Fruit fly (Drosophila melanogaster) whole organism, embryonic: ENCODE data around the gene Cdk5alpha.

ENCODE experiments used
- Abd-B ChIP-seq: fragments of 200-800 bp; sonication (Bioruptor generic); optimal IDR thresholded peaks from 2 replicates; lab custom pipeline; 2018; ENCODE audit warnings: missing biosample characterization, mild to moderate bottlenecking, missing genetic modification characterization, moderate library complexity
- BEAF-32 ChIP-seq: fragments of 200-800 bp; sonication (Bioruptor generic); optimal IDR thresholded peaks from 3 replicates; lab custom pipeline; 2017; ENCODE audit warnings: missing biosample characterization, missing genetic modification characterization, mild to moderate bottlenecking, moderate library complexity, missing genetic modification reagents
- Bgb ChIP-seq: fragments of 200-800 bp; sonication (Bioruptor generic); IDR thresholded peaks from 2 replicates; pipeline ENCODE4 v1.3.6; 2022; ENCODE audit warnings: missing biosample characterization, missing genetic modification characterization; ENCODE audit not compliant: partially characterized antibody
- BtbVII ChIP-seq: fragments of 200-800 bp; sonication (Bioruptor generic); optimal IDR thresholded peaks from 3 replicates; lab custom pipeline; 2017; ENCODE audit warnings: missing biosample characterization, mild to moderate bottlenecking, missing genetic modification characterization
- CG13287 ChIP-seq: fragments of 200-800 bp; sonication (Bioruptor generic); IDR thresholded peaks from 2 replicates; pipeline ENCODE4 v1.3.6; 2022; ENCODE audit warnings: missing biosample characterization, missing genetic modification characterization; ENCODE audit not compliant: partially characterized antibody
- CG13424 ChIP-seq: fragments of 200-800 bp; sonication (Bioruptor generic); optimal IDR thresholded peaks from 2 replicates; lab custom pipeline; 2019; ENCODE audit warnings: missing biosample characterization, mild to moderate bottlenecking, missing genetic modification characterization, moderate library complexity
- CG13775 ChIP-seq: fragments of 200-800 bp; sonication (Bioruptor generic); optimal IDR thresholded peaks from 3 replicates; lab custom pipeline; 2017; ENCODE audit warnings: missing biosample characterization, mild to moderate bottlenecking, missing genetic modification characterization
- CG1529 ChIP-seq: fragments of 200-800 bp; sonication (Bioruptor generic); optimal IDR thresholded peaks from 3 replicates; lab custom pipeline; 2018; ENCODE audit warnings: missing biosample characterization, missing genetic modification characterization
- CG15514 ChIP-seq: fragments of 200-800 bp; sonication (Bioruptor generic); optimal IDR thresholded peaks from 3 replicates; lab custom pipeline; 2017; ENCODE audit warnings: missing biosample characterization, missing genetic modification characterization, mild to moderate bottlenecking, moderate library complexity, missing genetic modification reagents
- CG1792 ChIP-seq: fragments of 200-800 bp; sonication (Bioruptor generic); optimal IDR thresholded peaks from 2 replicates; lab custom pipeline; 2016; ENCODE audit warnings: missing biosample characterization, missing genetic modification characterization
- CG18619 ChIP-seq: fragments of 200-800 bp; sonication (Bioruptor generic); optimal IDR thresholded peaks from 3 replicates; lab custom pipeline; 2017; ENCODE audit warnings: missing biosample characterization, mild to moderate bottlenecking, missing genetic modification characterization
- CG2712 ChIP-seq: fragments of 200-800 bp; optimal IDR thresholded peaks from 3 replicates; lab custom pipeline; 2019; ENCODE audit warnings: missing biosample characterization, mild to moderate bottlenecking, missing genetic modification characterization, moderate library complexity
- CG30020 ChIP-seq: fragments of 200-800 bp; optimal IDR thresholded peaks from 2 replicates; lab custom pipeline; 2019; ENCODE audit warnings: missing biosample characterization, mild to moderate bottlenecking, missing genetic modification characterization, moderate library complexity
- CG34376 ChIP-seq: fragments of 200-800 bp; sonication (Bioruptor generic); optimal IDR thresholded peaks from 2 replicates; lab custom pipeline; 2018; ENCODE audit warnings: missing biosample characterization, mild to moderate bottlenecking, missing genetic modification characterization
- CG4854 ChIP-seq: fragments of 200-800 bp; sonication (Bioruptor generic); optimal IDR thresholded peaks from 2 replicates; lab custom pipeline; 2016; ENCODE audit warnings: missing biosample characterization, missing genetic modification characterization, inconsistent platforms
- Dip2 ChIP-seq: fragments of 200-800 bp; sonication (Bioruptor generic); IDR thresholded peaks from 2 replicates; pipeline ENCODE4 v1.3.6; 2022; ENCODE audit warnings: missing biosample characterization, missing genetic modification characterization
- Dll ChIP-seq: fragments of 200-800 bp; sonication (Bioruptor generic); IDR thresholded peaks from 4 replicates; pipeline ENCODE4 v1.3.6; 2022; ENCODE audit warnings: missing biosample characterization, missing genetic modification characterization; ENCODE audit not compliant: partially characterized antibody
- Elba2 ChIP-seq: fragments of 200-800 bp; sonication (Bioruptor generic); optimal IDR thresholded peaks from 3 replicates; lab custom pipeline; 2016; ENCODE audit warnings: missing biosample characterization, missing genetic modification characterization
- Hmx ChIP-seq: fragments of 200-800 bp; sonication (Bioruptor generic); optimal IDR thresholded peaks from 2 replicates; lab custom pipeline; 2016; ENCODE audit warnings: missing biosample characterization, missing genetic modification characterization
- MBD-R2 ChIP-seq: fragments of 200-800 bp; sonication (Bioruptor generic); IDR thresholded peaks from 2 replicates; pipeline ENCODE4 v1.3.6; 2022; ENCODE audit warnings: missing biosample characterization, missing genetic modification characterization
- MESR4 ChIP-seq: fragments of 200-800 bp; sonication (Bioruptor generic); optimal IDR thresholded peaks from 2 replicates; lab custom pipeline; 2018; ENCODE audit warnings: missing biosample characterization, mild to moderate bottlenecking, missing genetic modification characterization, moderate library complexity
- Myb ChIP-seq: fragments of 200-800 bp; sonication (Bioruptor generic); optimal IDR thresholded peaks from 2 replicates; lab custom pipeline; 2016; ENCODE audit warnings: missing biosample characterization, missing genetic modification characterization
- Opbp ChIP-seq: fragments of 200-800 bp; sonication (Bioruptor generic); IDR thresholded peaks from 3 replicates; pipeline ENCODE4 v1.3.6; 2022; ENCODE audit warnings: missing biosample characterization, missing genetic modification characterization; ENCODE audit not compliant: partially characterized antibody
- Ravus ChIP-seq: fragments of 200-800 bp; sonication (Bioruptor generic); IDR thresholded peaks from 2 replicates; pipeline ENCODE4 v1.3.6; 2022; ENCODE audit warnings: missing biosample characterization, missing genetic modification characterization
- Scr ChIP-seq: fragments of 200-800 bp; sonication (Bioruptor generic); IDR thresholded peaks from 2 replicates; pipeline ENCODE4 v1.3.6; 2022; ENCODE audit warnings: missing biosample characterization, missing genetic modification characterization; ENCODE audit not compliant: partially characterized antibody
- Sin3A ChIP-seq: fragments of >200 bp; optimal IDR thresholded peaks from 2 replicates; lab custom pipeline; 2018
- Sox102F ChIP-seq: fragments of 200-800 bp; sonication (Bioruptor generic); optimal IDR thresholded peaks from 2 replicates; lab custom pipeline; 2018; ENCODE audit warnings: missing biosample characterization, mild to moderate bottlenecking, missing genetic modification characterization, moderate library complexity
- Sry-δ ChIP-seq: fragments of 200-800 bp; sonication (Bioruptor generic); optimal IDR thresholded peaks from 2 replicates; lab custom pipeline; 2016; ENCODE audit warnings: missing biosample characterization, missing genetic modification characterization
- Xbp1 ChIP-seq: fragments of 200-800 bp; sonication (Bioruptor generic); optimal IDR thresholded peaks from 3 replicates; lab custom pipeline; 2016; ENCODE audit warnings: missing biosample characterization, mild to moderate bottlenecking, missing genetic modification characterization
- ab ChIP-seq: fragments of 200-800 bp; sonication (Bioruptor generic); optimal IDR thresholded peaks from 2 replicates; lab custom pipeline; 2016; ENCODE audit warnings: missing biosample characterization, missing genetic modification characterization
- abd-A ChIP-seq: fragments of 200-800 bp; sonication (Bioruptor generic); optimal IDR thresholded peaks from 3 replicates; lab custom pipeline; 2019; ENCODE audit warnings: missing biosample characterization, mild to moderate bottlenecking, missing genetic modification characterization, moderate library complexity
- amos ChIP-seq: fragments of 200-800 bp; sonication (Bioruptor generic); IDR thresholded peaks from 2 replicates; pipeline ENCODE4 v1.3.6; 2022; ENCODE audit warnings: missing biosample characterization, missing genetic modification characterization; ENCODE audit not compliant: partially characterized antibody
- ara ChIP-seq: fragments of 200-800 bp; sonication (Bioruptor generic); IDR thresholded peaks from 2 replicates; pipeline ENCODE4 v1.3.6; 2022; ENCODE audit warnings: missing biosample characterization, missing genetic modification characterization
- bbx ChIP-seq: fragments of 200-800 bp; sonication (Bioruptor generic); IDR thresholded peaks from 2 replicates; pipeline ENCODE4 v1.3.6; 2022; ENCODE audit warnings: missing biosample characterization, missing genetic modification characterization; ENCODE audit not compliant: partially characterized antibody
- btn ChIP-seq: fragments of 200-800 bp; sonication (Bioruptor generic); optimal IDR thresholded peaks from 2 replicates; lab custom pipeline; 2016; ENCODE audit warnings: missing biosample characterization, missing genetic modification characterization
- danr ChIP-seq: fragments of 200-800 bp; sonication (Bioruptor generic); IDR thresholded peaks from 2 replicates; pipeline ENCODE4 v1.3.6; 2022; ENCODE audit warnings: missing biosample characterization, missing genetic modification characterization
- eve ChIP-seq, 2 experiments: fragments of >200 bp; optimal IDR thresholded peaks; 2 replicates each; lab custom pipeline; 2017; ENCODE audit warnings: missing biosample characterization in 2 of 2, missing genetic modification characterization in 2 of 2
- eyg ChIP-seq: fragments of 200-800 bp; sonication (Bioruptor generic); optimal IDR thresholded peaks from 3 replicates; lab custom pipeline; 2016; ENCODE audit warnings: missing biosample characterization, missing genetic modification characterization
- fd3F ChIP-seq: fragments of 200-800 bp; sonication (Bioruptor generic); optimal IDR thresholded peaks from 2 replicates; lab custom pipeline; 2018; ENCODE audit warnings: missing biosample characterization, mild to moderate bottlenecking, missing genetic modification characterization, moderate library complexity
- lbe ChIP-seq: fragments of 200-800 bp; sonication (Bioruptor generic); optimal IDR thresholded peaks from 2 replicates; lab custom pipeline; 2016; ENCODE audit warnings: missing biosample characterization, mild to moderate bottlenecking, missing genetic modification characterization
- odd ChIP-seq: fragments of 200-800 bp; sonication (Bioruptor generic); optimal IDR thresholded peaks from 2 replicates; lab custom pipeline; 2017; ENCODE audit warnings: missing biosample characterization, mild to moderate bottlenecking, missing genetic modification characterization
- pfk ChIP-seq: fragments of 200-800 bp; sonication (Bioruptor generic); optimal IDR thresholded peaks from 2 replicates; lab custom pipeline; 2018; ENCODE audit warnings: missing biosample characterization, mild to moderate bottlenecking, missing genetic modification characterization, moderate library complexity
- pzg ChIP-seq: fragments of 200-800 bp; sonication (Bioruptor generic); optimal IDR thresholded peaks from 3 replicates; lab custom pipeline; 2018; ENCODE audit warnings: missing biosample characterization, mild to moderate bottlenecking, missing genetic modification characterization, moderate library complexity
- row ChIP-seq: fragments of 200-800 bp; sonication (Bioruptor generic); IDR thresholded peaks from 3 replicates; pipeline ENCODE4 v1.3.6; 2022; ENCODE audit warnings: missing biosample characterization, missing genetic modification characterization
- slp2 ChIP-seq: fragments of 200-800 bp; sonication (Bioruptor generic); optimal IDR thresholded peaks from 2 replicates; lab custom pipeline; 2016; ENCODE audit warnings: missing biosample characterization, missing genetic modification characterization
- stwl ChIP-seq: fragments of 200-800 bp; sonication (Bioruptor generic); optimal IDR thresholded peaks from 3 replicates; lab custom pipeline; 2018; ENCODE audit warnings: missing biosample characterization, mild to moderate bottlenecking, missing genetic modification characterization, moderate library complexity
- toy ChIP-seq: fragments of 200-800 bp; sonication (Bioruptor generic); IDR thresholded peaks from 2 replicates; pipeline ENCODE4 v1.3.6; 2022; ENCODE audit warnings: missing biosample characterization, missing genetic modification characterization
- trem ChIP-seq: fragments of 200-800 bp; optimal IDR thresholded peaks from 3 replicates; lab custom pipeline; 2019; ENCODE audit warnings: missing biosample characterization, mild to moderate bottlenecking, missing genetic modification characterization, moderate library complexity
- unc-4 ChIP-seq: fragments of 200-800 bp; sonication (Bioruptor generic); IDR thresholded peaks from 2 replicates; pipeline ENCODE4 v1.3.6; 2022; ENCODE audit warnings: missing biosample characterization, missing genetic modification characterization; ENCODE audit not compliant: partially characterized antibody
- vnd ChIP-seq: fragments of 200-800 bp; sonication (Bioruptor generic); IDR thresholded peaks from 3 replicates; pipeline ENCODE4 v1.3.6; 2022; ENCODE audit warnings: missing biosample characterization, missing genetic modification characterization; ENCODE audit not compliant: partially characterized antibody

Gene Cdk5alpha

dm6 chr2L:10265129-10265528 is 45.6 kb downstream of the Cdk5alpha start, which contains the start of gene Mob3 (continued):
- peak; percentile 63 for TF ChIP-seq BEAF-32 (GFP tag; lab: Kevin White, UChicago)
- no peak for TF ChIP-seq slp2
- TF ChIP-seq CG15514 (GFP tag; lab: Kevin White, UChicago): no peak
- peak; percentile 65 for TF ChIP-seq CG13287 (GFP tag; lab: Robert Waterston, UW)
- TF ChIP-seq CG13775: no peak
- TF ChIP-seq CG34376 (GFP tag; lab: Kevin White, UChicago): peak; percentile 0
- TF ChIP-seq unc-4 (GFP tag; lab: Robert Waterston, UW): peak; percentile 35; the same call in 1 of the 2 replicates
- peak; percentile 51 for TF ChIP-seq lbe
- TF ChIP-seq eve (GFP tag; optimal IDR thresholded peaks at IDR 0.05; lab: Kevin White, UChicago): peak in 1 of 2 experiments; percentile 56
- TF ChIP-seq CG1792 (GFP tag; lab: Kevin White, UChicago): no peak
- no peak for TF ChIP-seq CG1529 (GFP tag; lab: Kevin White, UChicago)
- TF ChIP-seq toy (GFP tag; lab: Robert Waterston, UW): no peak
- TF ChIP-seq Scr (GFP tag; lab: Robert Waterston, UW): peak; percentile 58
- peak; percentile 42; the same call in 1 of the 3 replicates for TF ChIP-seq row (GFP tag; lab: Robert Waterston, UW)
- no peak for TF ChIP-seq ab (GFP tag; lab: Kevin White, UChicago)
- peak; percentile 30 for TF ChIP-seq stwl (tag; lab: Kevin White, UChicago)
- TF ChIP-seq Dip2 (GFP tag; lab: Robert Waterston, UW): no peak
- no peak for TF ChIP-seq odd (GFP tag; lab: Kevin White, UChicago)
- TF ChIP-seq CG2712: peak; percentile 22
- no peak for TF ChIP-seq CG18619 (GFP tag; lab: Kevin White, UChicago)
- no peak for TF ChIP-seq CG13424 (tag; lab: Kevin White, UChicago)
- TF ChIP-seq Sox102F: no peak
- peak; percentile 68 for TF ChIP-seq MBD-R2 (GFP tag; lab: Robert Waterston, UW)
- no peak for TF ChIP-seq BtbVII
- TF ChIP-seq abd-A (tag; lab: Kevin White, UChicago): no peak
- TF ChIP-seq eyg (GFP tag; lab: Kevin White, UChicago): no peak
- peak; percentile 37 for TF ChIP-seq MESR4 (GFP tag; lab: Kevin White, UChicago)
- TF ChIP-seq Myb (GFP tag; lab: Kevin White, UChicago): no peak
- TF ChIP-seq vnd: no peak
- TF ChIP-seq Sin3A (lab: Kevin White, UChicago): no peak
- peak; percentile 23 for TF ChIP-seq trem (tag; lab: Kevin White, UChicago)
- no peak for TF ChIP-seq Hmx (GFP tag; lab: Kevin White, UChicago)
- TF ChIP-seq Sry-δ (GFP tag; lab: Kevin White, UChicago): peak; percentile 63
- no peak for TF ChIP-seq Xbp1 (GFP tag; lab: Kevin White, UChicago)
- no peak for TF ChIP-seq CG4854
- TF ChIP-seq Ravus (GFP tag; lab: Robert Waterston, UW): no peak
- TF ChIP-seq ara (GFP tag; lab: Robert Waterston, UW): no peak
- TF ChIP-seq bbx (GFP tag; lab: Robert Waterston, UW): peak; percentile 34; the same call in 1 of the 2 replicates
- TF ChIP-seq Bgb: peak; percentile 54; the same call in 1 of the 2 replicates
- TF ChIP-seq Dll (GFP tag; lab: Robert Waterston, UW): peak; percentile 55; the same call in 1 of the 4 replicates
- TF ChIP-seq Opbp (GFP tag; lab: Robert Waterston, UW): peak; percentile 55; the same call in 1 of the 3 replicates
- peak; percentile 27 for TF ChIP-seq Elba2 (GFP tag; lab: Kevin White, UChicago)
- TF ChIP-seq pfk (GFP tag; lab: Kevin White, UChicago): peak; percentile 95
- TF ChIP-seq CG30020 (tag; lab: Kevin White, UChicago): peak; percentile 94
- peak; percentile 37 for TF ChIP-seq pzg (GFP tag; lab: Kevin White, UChicago)
- no peak for TF ChIP-seq danr (GFP tag; lab: Robert Waterston, UW)
- TF ChIP-seq fd3F (GFP tag; lab: Kevin White, UChicago): no peak
- peak; percentile 52; the same call in 1 of the 2 replicates for TF ChIP-seq amos (GFP tag; lab: Robert Waterston, UW)
- no peak for TF ChIP-seq Abd-B (GFP tag; lab: Kevin White, UChicago)
- TF ChIP-seq btn (GFP tag; lab: Kevin White, UChicago): no peak
